Fruit fly (Drosophila melanogaster) whole organism, embryonic: ENCODE results near the gene Tdg.

Experiments
- Ada2b ChIP-seq: fragments of 200-800 bp; sonication (Bioruptor generic); IDR thresholded peaks from 2 replicates; pipeline ENCODE4 v1.3.6; 2022; ENCODE audit warnings: missing biosample characterization, missing genetic modification characterization
- Adf1 ChIP-seq: fragments of 200-800 bp; sonication (Bioruptor generic); IDR thresholded peaks from 2 replicates; pipeline ENCODE4 v1.3.6; 2022; ENCODE audit warnings: missing biosample characterization, missing genetic modification characterization
- CG10267 ChIP-seq: fragments of 200-800 bp; sonication (Bioruptor generic); optimal IDR thresholded peaks from 2 replicates; lab custom pipeline; 2018; ENCODE audit warnings: missing biosample characterization, mild to moderate bottlenecking, missing genetic modification characterization, moderate library complexity
- CG15479 ChIP-seq: fragments of 200-800 bp; sonication (Bioruptor generic); optimal IDR thresholded peaks from 3 replicates; lab custom pipeline; 2019; ENCODE audit warnings: missing biosample characterization, mild to moderate bottlenecking, missing genetic modification characterization, moderate library complexity
- CG15696 ChIP-seq: fragments of 200-800 bp; sonication (Bioruptor generic); optimal IDR thresholded peaks from 2 replicates; lab custom pipeline; 2019; ENCODE audit warnings: missing biosample characterization, mild to moderate bottlenecking, missing genetic modification characterization, moderate library complexity
- CG17802 ChIP-seq: fragments of 200-800 bp; sonication (Bioruptor generic); optimal IDR thresholded peaks from 2 replicates; lab custom pipeline; 2018; ENCODE audit warnings: missing biosample characterization, mild to moderate bottlenecking, missing genetic modification characterization, moderate library complexity
- CG2199 ChIP-seq: fragments of 200-800 bp; sonication (Bioruptor generic); IDR thresholded peaks from 3 replicates; pipeline ENCODE4 v1.3.6; 2022; ENCODE audit warnings: missing biosample characterization, missing genetic modification characterization
- CG33557 ChIP-seq: fragments of 200-800 bp; sonication (Bioruptor generic); optimal IDR thresholded peaks from 2 replicates; lab custom pipeline; 2019; ENCODE audit warnings: missing biosample characterization, mild to moderate bottlenecking, missing genetic modification characterization, moderate library complexity
- CG34224 ChIP-seq: fragments of 200-800 bp; sonication (Bioruptor generic); IDR thresholded peaks from 3 replicates; pipeline ENCODE4 v1.3.6; 2022; ENCODE audit warnings: missing biosample characterization, missing genetic modification characterization; ENCODE audit not compliant: partially characterized antibody
- CG4730 ChIP-seq: fragments of 200-800 bp; sonication (Bioruptor generic); IDR thresholded peaks from 2 replicates; pipeline ENCODE4 v1.3.6; 2022; ENCODE audit warnings: missing biosample characterization, missing genetic modification characterization
- CG6272 ChIP-seq: fragments of 200-800 bp; sonication (Bioruptor generic); IDR thresholded peaks from 2 replicates; pipeline ENCODE4 v1.3.6; 2022; ENCODE audit warnings: missing biosample characterization, missing genetic modification characterization
- CG6689 ChIP-seq: fragments of 200-800 bp; sonication (Bioruptor generic); IDR thresholded peaks from 2 replicates; pipeline ENCODE4 v1.3.6; 2022; ENCODE audit warnings: missing biosample characterization, missing genetic modification characterization
- CG7987 ChIP-seq: fragments of 200-800 bp; sonication (Bioruptor generic); optimal IDR thresholded peaks from 2 replicates; lab custom pipeline; 2018; ENCODE audit warnings: missing biosample characterization, mild to moderate bottlenecking, missing genetic modification characterization, moderate library complexity
- D19A ChIP-seq: fragments of 200-800 bp; optimal IDR thresholded peaks from 3 replicates; lab custom pipeline; 2019; ENCODE audit warnings: missing biosample characterization, mild to moderate bottlenecking, missing genetic modification characterization, moderate library complexity
- Doc2 ChIP-seq: fragments of 200-800 bp; sonication (Bioruptor generic); IDR thresholded peaks from 2 replicates; pipeline ENCODE4 v1.3.6; 2022; ENCODE audit warnings: missing biosample characterization, missing genetic modification characterization
- HLHmδ ChIP-seq: fragments of 200-800 bp; sonication (Bioruptor generic); optimal IDR thresholded peaks from 2 replicates; lab custom pipeline; 2018; ENCODE audit warnings: missing biosample characterization, mild to moderate bottlenecking, missing genetic modification characterization, moderate library complexity
- Jarid2 ChIP-seq: fragments of 200-800 bp; sonication (Bioruptor generic); optimal IDR thresholded peaks from 3 replicates; lab custom pipeline; 2017; ENCODE audit warnings: mild to moderate bottlenecking, missing biosample characterization, missing genetic modification reagents, missing genetic modification characterization
- Kr ChIP-seq: fragments of 200-800 bp; sonication (Bioruptor generic); optimal IDR thresholded peaks from 2 replicates; lab custom pipeline; 2017; ENCODE audit warnings: missing biosample characterization, mild to moderate bottlenecking, missing genetic modification characterization
- Med ChIP-seq: fragments of 200-800 bp; sonication (Bioruptor generic); peaks from one replicate; lab custom pipeline; 2016; ENCODE audit warnings: missing biosample characterization, missing genetic modification characterization, mild to moderate bottlenecking, inconsistent platforms, moderate library complexity
- Nf-YA ChIP-seq: fragments of 200-800 bp; sonication (Bioruptor generic); IDR thresholded peaks from 2 replicates; pipeline ENCODE4 v1.3.6; 2022; ENCODE audit warnings: missing biosample characterization, missing genetic modification characterization
- Nf-YB ChIP-seq: fragments of 200-800 bp; sonication (Bioruptor generic); optimal IDR thresholded peaks from 3 replicates; lab custom pipeline; 2019; ENCODE audit warnings: missing biosample characterization, mild to moderate bottlenecking, missing genetic modification characterization, moderate library complexity
- Nf-YC ChIP-seq: fragments of 200-800 bp; optimal IDR thresholded peaks from 3 replicates; lab custom pipeline; 2019; ENCODE audit warnings: missing biosample characterization, mild to moderate bottlenecking, missing genetic modification characterization, moderate library complexity
- Ravus ChIP-seq: fragments of 200-800 bp; sonication (Bioruptor generic); IDR thresholded peaks from 2 replicates; pipeline ENCODE4 v1.3.6; 2022; ENCODE audit warnings: missing biosample characterization, missing genetic modification characterization
- Sry-δ ChIP-seq: fragments of 200-800 bp; sonication (Bioruptor generic); optimal IDR thresholded peaks from 2 replicates; lab custom pipeline; 2016; ENCODE audit warnings: missing biosample characterization, missing genetic modification characterization
- abd-A ChIP-seq: fragments of 200-800 bp; sonication (Bioruptor generic); optimal IDR thresholded peaks from 3 replicates; lab custom pipeline; 2019; ENCODE audit warnings: missing biosample characterization, mild to moderate bottlenecking, missing genetic modification characterization, moderate library complexity
- ara ChIP-seq: fragments of 200-800 bp; sonication (Bioruptor generic); IDR thresholded peaks from 2 replicates; pipeline ENCODE4 v1.3.6; 2022; ENCODE audit warnings: missing biosample characterization, missing genetic modification characterization
- az2 ChIP-seq: fragments of 200-800 bp; sonication (Bioruptor generic); optimal IDR thresholded peaks from 3 replicates; lab custom pipeline; 2016; ENCODE audit warnings: missing biosample characterization, missing genetic modification characterization
- bbx ChIP-seq: fragments of 200-800 bp; sonication (Bioruptor generic); IDR thresholded peaks from 2 replicates; pipeline ENCODE4 v1.3.6; 2022; ENCODE audit warnings: missing biosample characterization, missing genetic modification characterization; ENCODE audit not compliant: partially characterized antibody
- cg ChIP-seq: fragments of 200-800 bp; sonication (Bioruptor generic); optimal IDR thresholded peaks from 3 replicates; lab custom pipeline; 2019; ENCODE audit warnings: missing biosample characterization, mild to moderate bottlenecking, missing genetic modification characterization, moderate library complexity
- chinmo ChIP-seq: fragments of 200-800 bp; sonication (Bioruptor generic); IDR thresholded peaks from 4 replicates; pipeline ENCODE4 v1.3.6; 2022; ENCODE audit warnings: missing biosample characterization, missing genetic modification characterization; ENCODE audit not compliant: partially characterized antibody
- chm ChIP-seq: fragments of 200-800 bp; sonication (Bioruptor generic); IDR thresholded peaks from 2 replicates; pipeline ENCODE4 v1.3.6; 2022; ENCODE audit warnings: missing biosample characterization, missing genetic modification characterization
- crol ChIP-seq: fragments of 200-800 bp; sonication (Bioruptor generic); IDR thresholded peaks from 2 replicates; pipeline ENCODE4 v1.3.6; 2022; ENCODE audit warnings: missing biosample characterization, missing genetic modification characterization
- fd64A ChIP-seq: fragments of 200-800 bp; sonication (Bioruptor generic); optimal IDR thresholded peaks from 3 replicates; lab custom pipeline; 2018; ENCODE audit warnings: missing biosample characterization, mild to moderate bottlenecking, missing genetic modification characterization
- ftz-f1 ChIP-seq: fragments of 200-800 bp; sonication (Bioruptor generic); optimal IDR thresholded peaks from 2 replicates; lab custom pipeline; 2016; ENCODE audit warnings: missing biosample characterization, missing genetic modification characterization
- jing ChIP-seq: fragments of 200-800 bp; sonication (Bioruptor generic); optimal IDR thresholded peaks from 2 replicates; lab custom pipeline; 2018; ENCODE audit warnings: missing biosample characterization, mild to moderate bottlenecking, missing genetic modification characterization
- kni ChIP-seq: fragments of 200-800 bp; sonication (Bioruptor generic); optimal IDR thresholded peaks from 3 replicates; lab custom pipeline; 2017; ENCODE audit warnings: mild to moderate bottlenecking, missing biosample characterization, missing genetic modification reagents, missing genetic modification characterization
- lbe ChIP-seq: fragments of 200-800 bp; sonication (Bioruptor generic); optimal IDR thresholded peaks from 2 replicates; lab custom pipeline; 2016; ENCODE audit warnings: missing biosample characterization, mild to moderate bottlenecking, missing genetic modification characterization
- nmo ChIP-seq: fragments of 200-800 bp; sonication (Bioruptor generic); optimal IDR thresholded peaks from 2 replicates; lab custom pipeline; 2018; ENCODE audit warnings: missing biosample characterization, mild to moderate bottlenecking, missing genetic modification characterization, moderate library complexity
- rib ChIP-seq: fragments of 200-800 bp; sonication (Bioruptor generic); IDR thresholded peaks from 2 replicates; pipeline ENCODE4 v1.3.6; 2022; ENCODE audit warnings: missing biosample characterization, missing genetic modification characterization
- scrt ChIP-seq: fragments of 200-800 bp; sonication (Bioruptor generic); optimal IDR thresholded peaks from 2 replicates; lab custom pipeline; 2018; ENCODE audit warnings: missing biosample characterization, mild to moderate bottlenecking, missing genetic modification characterization, moderate library complexity
- sens ChIP-seq: fragments of 200-800 bp; sonication (Bioruptor generic); peaks from one replicate; lab custom pipeline; 2016; ENCODE audit warnings: missing biosample characterization, missing genetic modification characterization
- slou ChIP-seq: fragments of 200-800 bp; sonication (Bioruptor generic); optimal IDR thresholded peaks from 3 replicates; lab custom pipeline; 2016; ENCODE audit warnings: missing biosample characterization, missing genetic modification characterization
- sug ChIP-seq: fragments of 200-800 bp; optimal IDR thresholded peaks from 2 replicates; lab custom pipeline; 2019; ENCODE audit warnings: missing biosample characterization, mild to moderate bottlenecking, missing genetic modification characterization, moderate library complexity
- tll ChIP-seq, 2 experiments: fragments of 200-800 bp in 1 of 2; fragments of >200 bp in 1 of 2; sonication (Bioruptor generic) in 1 of 2; optimal IDR thresholded peaks; 2 replicates each; lab custom pipeline; 2017 to 2019; ENCODE audit warnings: missing biosample characterization in 2 of 2, missing genetic modification characterization in 2 of 2, mild to moderate bottlenecking in 1 of 2, moderate library complexity in 1 of 2
- twi ChIP-seq: fragments of 200-800 bp; optimal IDR thresholded peaks from 2 replicates; lab custom pipeline; 2019; ENCODE audit warnings: missing biosample characterization, mild to moderate bottlenecking, missing genetic modification characterization, moderate library complexity
- vvl ChIP-seq: fragments of 200-800 bp; sonication (Bioruptor generic); IDR thresholded peaks from 2 replicates; pipeline ENCODE4 v1.3.6; 2022; ENCODE audit warnings: missing biosample characterization, missing genetic modification characterization
- z ChIP-seq: fragments of 200-800 bp; sonication (Bioruptor generic); IDR thresholded peaks from 3 replicates; pipeline ENCODE4 v1.3.6; 2022; ENCODE audit warnings: missing biosample characterization, missing genetic modification characterization

The Tdg gene

dm6 chr4:509853-510252 lies 47.8 kb downstream of the Tdg start:
- TF ChIP-seq CG15479 (GFP tag; lab: Kevin White, UChicago) (peak; percentile 7), Nf-YA (no peak), Nf-YC (tag; lab: Kevin White, UChicago) (peak; percentile 27), ara (0 out of 2 replicates have a peak, but pooled peaks have one; percentile 19), tll (GFP tag; optimal IDR thresholded peaks at IDR 0.05; lab: Kevin White, UChicago) (peak in 1 of 2 experiments; percentile 86), Sry-δ (GFP tag; lab: Kevin White, UChicago) (no peak), twi (tag; lab: Kevin White, UChicago) (peak; percentile 87), Nf-YB (peak; percentile 22), cg (peak; percentile 27), kni (GFP tag; lab: Kevin White, UChicago) (peak; percentile 35), CG15696 (tag; lab: Kevin White, UChicago) (peak; percentile 24), CG4730 (GFP tag; lab: Robert Waterston, UW) (no peak), scrt (GFP tag; lab: Kevin White, UChicago) (peak; percentile 18), nmo (GFP tag; lab: Kevin White, UChicago) (no peak), Ada2b (GFP tag; lab: Robert Waterston, UW) (no peak), sens (GFP tag; lab: Kevin White, UChicago) (peak; percentile 45), Med (GFP tag; lab: Kevin White, UChicago) (peak; percentile 66), D19A (tag; lab: Kevin White, UChicago) (peak; percentile 11), CG33557 (GFP tag; lab: Kevin White, UChicago) (peak; percentile 17), Ravus (no peak), CG2199 (GFP tag; lab: Robert Waterston, UW) (peak; percentile 82; the same call in 1 of the 3 replicates)

DNA sequence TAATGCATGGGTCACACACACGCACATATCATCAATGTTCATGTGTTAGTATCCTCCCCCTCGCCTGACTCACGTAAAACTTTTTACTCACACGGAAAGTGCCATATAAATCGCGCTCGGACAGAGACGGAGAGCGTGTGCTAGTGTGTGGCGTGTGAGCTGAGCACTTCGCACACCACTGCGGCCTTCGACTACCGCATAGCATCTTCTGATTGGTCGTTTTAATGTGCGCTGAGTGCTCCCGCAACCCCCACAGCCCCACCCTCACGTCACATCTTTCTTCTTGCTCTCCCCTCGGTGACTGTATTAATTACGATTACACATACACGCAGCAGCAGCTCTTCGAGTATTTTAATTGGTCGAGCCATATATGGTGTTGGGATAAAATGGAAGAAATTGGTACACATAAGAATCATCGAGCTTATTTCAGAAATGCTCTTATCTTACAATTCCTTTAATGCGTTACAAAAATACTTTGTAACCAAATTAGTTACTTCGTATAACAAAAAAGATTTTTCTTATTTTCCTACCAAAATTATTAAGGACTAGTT lies 49.2 kb downstream of the Tdg start:
- TF ChIP-seq rib (GFP tag; lab: Robert Waterston, UW) (0 out of 2 replicates have a peak, but pooled peaks have one; percentile 9), cg (peak; percentile 90), bbx (GFP tag; lab: Robert Waterston, UW) (peak; percentile 36; the same call in 1 of the 2 replicates), fd64A (GFP tag; lab: Kevin White, UChicago) (no peak), crol (GFP tag; lab: Robert Waterston, UW) (peak; percentile 98), Doc2 (no peak), HLHmδ (GFP tag; lab: Kevin White, UChicago) (no peak), CG10267 (tag; lab: Kevin White, UChicago) (no peak), abd-A (tag; lab: Kevin White, UChicago) (peak; percentile 87), Nf-YB (peak; percentile 98), CG6689 (GFP tag; lab: Robert Waterston, UW) (no peak), ftz-f1 (GFP tag; lab: Kevin White, UChicago) (peak; percentile 64), chm (GFP tag; lab: Robert Waterston, UW) (0 out of 2 replicates have a peak, but pooled peaks have one; percentile 43), CG2199 (GFP tag; lab: Robert Waterston, UW) (peak; percentile 84; the same call in 2 of the 3 replicates), lbe (GFP tag; lab: Kevin White, UChicago) (no peak), Kr (GFP tag; lab: Kevin White, UChicago) (no peak), chinmo (GFP tag; lab: Robert Waterston, UW) (peak; percentile 71; the same call in 2 of the 4 replicates), Nf-YC (tag; lab: Kevin White, UChicago) (peak; percentile 99), z (GFP tag; lab: Robert Waterston, UW) (peak; percentile 92), Med (GFP tag; lab: Kevin White, UChicago) (peak; percentile 75), CG34224 (GFP tag; lab: Robert Waterston, UW) (peak; percentile 21; the same call in 2 of the 3 replicates), vvl (GFP tag; lab: Robert Waterston, UW) (peak; percentile 86), az2 (GFP tag; lab: Kevin White, UChicago) (no peak), jing (peak; percentile 10), CG17802 (no peak), D19A (tag; lab: Kevin White, UChicago) (peak; percentile 4), sug (tag; lab: Kevin White, UChicago) (peak; percentile 6), Nf-YA (peak; percentile 89), CG6272 (GFP tag; lab: Robert Waterston, UW) (no peak), Adf1 (GFP tag; lab: Robert Waterston, UW) (peak; percentile 19; the same call in 1 of the 2 replicates), slou (GFP tag; lab: Kevin White, UChicago) (no peak), Jarid2 (GFP tag; lab: Kevin White, UChicago) (peak; percentile 57), CG7987 (GFP tag; lab: Kevin White, UChicago) (no peak)
